Worm (Caenorhabditis elegans) whole organism, L4 larva: ENCODE data around the gene grl-27.
A peak's percentile ranks its signal among the peaks of the same experiment; 100 is the strongest.

Experiments
- D1046.2 ChIP-seq: fragments of 200-800 bp; sonication (Bioruptor generic); IDR thresholded peaks from 2 replicates; pipeline ENCODE4 v1.3.6; 2022; ENCODE audit warnings: missing genetic modification characterization, missing compliant biosample characterization
- F49E8.2 ChIP-seq: sonication (generic microtip); optimal IDR thresholded peaks from 2 replicates; lab custom pipeline; 2016; ENCODE audit warnings: missing compliant biosample characterization, mild to moderate bottlenecking, missing genetic modification characterization, borderline replicate concordance
- T20F7.1 ChIP-seq: fragments of 200-800 bp; sonication (Bioruptor generic); optimal IDR thresholded peaks from 2 replicates; lab custom pipeline; 2018; ENCODE audit warnings: mild to moderate bottlenecking, missing genetic modification characterization, missing compliant biosample characterization
- Y105C5A.15 ChIP-seq: fragments of 200-800 bp; sonication (Bioruptor generic); IDR thresholded peaks from 2 replicates; pipeline ENCODE4 v1.3.6; 2022; ENCODE audit warnings: missing genetic modification characterization, missing compliant biosample characterization
- Y48G9A.11 ChIP-seq: fragments of 200-800 bp; sonication (Bioruptor generic); IDR thresholded peaks from 2 replicates; pipeline ENCODE4 v1.3.6; 2022; ENCODE audit warnings: missing genetic modification reagents, missing genetic modification characterization, missing compliant biosample characterization
- aly-2 ChIP-seq: sonication (generic microtip); optimal IDR thresholded peaks from 2 replicates; lab custom pipeline; 2018; ENCODE audit warnings: missing biosample characterization, missing genetic modification characterization
- arid-1 ChIP-seq: fragments of 200-800 bp; sonication (Bioruptor generic); conservative IDR thresholded peaks from 2 replicates; pipeline ENCODE4 v1.3.6; 2022; ENCODE audit warnings: missing genetic modification reagents, missing genetic modification characterization, missing compliant biosample characterization
- ceh-20 ChIP-seq: fragments of 200-800 bp; sonication (Bioruptor generic); IDR thresholded peaks from 2 replicates; pipeline ENCODE4 v1.3.6; 2022; ENCODE audit warnings: missing genetic modification reagents, missing genetic modification characterization, missing compliant biosample characterization
- ceh-32 ChIP-seq: sonication (generic microtip); optimal IDR thresholded peaks from 2 replicates; lab custom pipeline; 2016; ENCODE audit warnings: mild to moderate bottlenecking, missing genetic modification characterization, missing compliant biosample characterization; ENCODE audit not compliant: poor library complexity
- ceh-44 ChIP-seq: fragments of 200-800 bp; sonication (Bioruptor generic); IDR thresholded peaks from 2 replicates; pipeline ENCODE4 v1.3.6; 2022; ENCODE audit warnings: missing genetic modification reagents, missing genetic modification characterization, missing compliant biosample characterization
- ceh-62 ChIP-seq: sonication (generic microtip); optimal IDR thresholded peaks from 2 replicates; lab custom pipeline; 2017; ENCODE audit warnings: missing biosample characterization, missing genetic modification characterization
- ces-1 ChIP-seq: fragments of 150-350 bp; sonication (generic microtip); optimal IDR thresholded peaks from 4 replicates; lab custom pipeline; 2014; ENCODE audit warnings: missing biosample characterization, missing genetic modification reagents, missing genetic modification characterization
- daf-12 ChIP-seq: fragments of 150-350 bp; optimal IDR thresholded peaks from 2 replicates; lab custom pipeline; 2014; ENCODE audit warnings: missing biosample characterization, missing genetic modification reagents, missing genetic modification characterization
- daf-8 ChIP-seq: fragments of 200-800 bp; sonication (Bioruptor generic); IDR thresholded peaks from 2 replicates; pipeline ENCODE4 v1.3.6; 2022; ENCODE audit warnings: missing genetic modification characterization, missing compliant biosample characterization
- dmd-6 ChIP-seq: fragments of 200-800 bp; sonication (Bioruptor generic); IDR thresholded peaks from 2 replicates; pipeline ENCODE4 v1.3.6; 2022; ENCODE audit warnings: missing genetic modification reagents, missing genetic modification characterization, missing compliant biosample characterization
- dmd-8 ChIP-seq: fragments of 200-800 bp; sonication (Bioruptor generic); IDR thresholded peaks from 2 replicates; pipeline ENCODE4 v1.3.6; 2022; ENCODE audit warnings: missing genetic modification characterization, missing compliant biosample characterization
- dmd-9 ChIP-seq: fragments of 200-800 bp; sonication (Bioruptor generic); IDR thresholded peaks from 2 replicates; pipeline ENCODE4 v1.3.6; 2022; ENCODE audit warnings: missing genetic modification reagents, missing genetic modification characterization, missing compliant biosample characterization
- dve-1 ChIP-seq: sonication (generic microtip); optimal IDR thresholded peaks from 2 replicates; lab custom pipeline; 2017; ENCODE audit warnings: antibody characterized with exemption, mild to moderate bottlenecking, missing genetic modification characterization, missing compliant biosample characterization; ENCODE audit not compliant: insufficient read depth
- egl-27 ChIP-seq: sonication (generic microtip); optimal IDR thresholded peaks from 3 replicates; lab custom pipeline; 2017; ENCODE audit warnings: missing biosample characterization, missing genetic modification reagents, missing genetic modification characterization
- egl-43 ChIP-seq: fragments of 200-800 bp; sonication (Bioruptor generic); IDR thresholded peaks from 2 replicates; pipeline ENCODE4 v1.3.6; 2022; ENCODE audit warnings: missing genetic modification reagents, missing genetic modification characterization, missing compliant biosample characterization
- fkh-10 ChIP-seq: fragments of 150-350 bp; optimal IDR thresholded peaks from 2 replicates; lab custom pipeline; 2014; ENCODE audit warnings: missing biosample characterization, missing genetic modification reagents, missing genetic modification characterization
- hif-1 ChIP-seq, 2 experiments: sonication (generic microtip); optimal IDR thresholded peaks; 2 replicates each; lab custom pipeline; 2016 to 2017; ENCODE audit warnings: missing compliant biosample characterization in 2 of 2, missing genetic modification characterization in 2 of 2, missing genetic modification reagents in 2 of 2, missing genotype in 2 of 2, mild to moderate bottlenecking in 1 of 2
- hmg-1.1 ChIP-seq: fragments of 200-800 bp; sonication (Bioruptor generic); IDR thresholded peaks from 2 replicates; pipeline ENCODE4 v1.3.6; 2022; ENCODE audit warnings: missing genetic modification reagents, missing genetic modification characterization, missing compliant biosample characterization
- jun-1 ChIP-seq: fragments of 150-350 bp; optimal IDR thresholded peaks from 2 replicates; lab custom pipeline; 2014; ENCODE audit warnings: missing biosample characterization, missing genetic modification reagents, missing genetic modification characterization
- lin-15B ChIP-seq: fragments of 150-350 bp; sonication (generic microtip); optimal IDR thresholded peaks from 3 replicates; lab custom pipeline; 2014; ENCODE audit warnings: missing biosample characterization, missing genetic modification characterization
- lin-29 ChIP-seq: fragments of 200-800 bp; sonication (Bioruptor generic); IDR thresholded peaks from 2 replicates; pipeline ENCODE4 v1.3.6; 2022; ENCODE audit warnings: missing genetic modification reagents, missing genetic modification characterization, missing compliant biosample characterization
- lsy-2 ChIP-seq, 2 experiments: fragments of 150-350 bp in 1 of 2; sonication (generic microtip) in 1 of 2; optimal IDR thresholded peaks; 2 replicates each; lab custom pipeline; 2014 to 2017; ENCODE audit warnings: missing biosample characterization in 2 of 2, missing genetic modification characterization in 2 of 2
- madf-5 ChIP-seq, 2 experiments: fragments of 200-800 bp; sonication (Bioruptor generic); IDR thresholded peaks; 2 replicates each; pipeline ENCODE4 v1.3.6; 2022; ENCODE audit warnings: missing compliant biosample characterization in 2 of 2, missing genetic modification characterization in 2 of 2
- mdt-29 ChIP-seq: fragments of 200-800 bp; sonication (Bioruptor generic); IDR thresholded peaks from 2 replicates; pipeline ENCODE4 v1.3.6; 2022; ENCODE audit warnings: missing genetic modification reagents, missing genetic modification characterization, missing compliant biosample characterization
- mep-1 ChIP-seq: fragments of 150-350 bp; sonication (generic microtip); optimal IDR thresholded peaks from 3 replicates; lab custom pipeline; 2014; ENCODE audit warnings: missing biosample characterization, missing genetic modification characterization
- mes-2 ChIP-seq: sonication (generic microtip); optimal IDR thresholded peaks from 2 replicates; lab custom pipeline; 2016; ENCODE audit warnings: missing genotype, mild to moderate bottlenecking, missing genetic modification characterization, missing compliant biosample characterization; ENCODE audit not compliant: poor library complexity, severe bottlenecking
- mxl-3 ChIP-seq: fragments of 200-800 bp; sonication (Bioruptor generic); optimal IDR thresholded peaks from 2 replicates; lab custom pipeline; 2018; ENCODE audit warnings: mild to moderate bottlenecking, missing genetic modification characterization, missing compliant biosample characterization
- nhr-102 ChIP-seq: sonication (generic microtip); optimal IDR thresholded peaks from 2 replicates; lab custom pipeline; 2016; ENCODE audit warnings: mild to moderate bottlenecking, missing genetic modification characterization, moderate library complexity, missing compliant biosample characterization
- nhr-11 ChIP-seq: fragments of 150-350 bp; optimal IDR thresholded peaks from 2 replicates; lab custom pipeline; 2014; ENCODE audit warnings: missing biosample characterization, missing genetic modification characterization
- nhr-111 ChIP-seq: fragments of 200-800 bp; sonication (Bioruptor generic); optimal IDR thresholded peaks from 2 replicates; lab custom pipeline; 2018; ENCODE audit warnings: mild to moderate bottlenecking, missing genetic modification characterization, missing compliant biosample characterization
- nhr-41 ChIP-seq: fragments of 200-800 bp; sonication (Bioruptor generic); IDR thresholded peaks from 2 replicates; pipeline ENCODE4 v1.3.6; 2022; ENCODE audit warnings: missing genetic modification reagents, missing genetic modification characterization, missing compliant biosample characterization
- nhr-42 ChIP-seq: fragments of 200-800 bp; sonication (Bioruptor generic); IDR thresholded peaks from 2 replicates; pipeline ENCODE4 v1.3.6; 2022; ENCODE audit warnings: missing genetic modification characterization, missing compliant biosample characterization
- nhr-48 ChIP-seq: sonication (generic microtip); optimal IDR thresholded peaks from 2 replicates; lab custom pipeline; 2016; ENCODE audit warnings: mild to moderate bottlenecking, missing genetic modification characterization, missing compliant biosample characterization
- nhr-6 ChIP-seq: fragments of 150-350 bp; optimal IDR thresholded peaks from 2 replicates; lab custom pipeline; 2014; ENCODE audit warnings: missing biosample characterization, missing genetic modification characterization
- nhr-76 ChIP-seq: fragments of 150-350 bp; optimal IDR thresholded peaks from 2 replicates; lab custom pipeline; 2014; ENCODE audit warnings: missing biosample characterization, missing genetic modification characterization
- php-3 ChIP-seq: fragments of 200-800 bp; sonication (Bioruptor generic); IDR thresholded peaks from 2 replicates; pipeline ENCODE4 v1.3.6; 2022; ENCODE audit warnings: missing genetic modification reagents, missing genetic modification characterization, missing compliant biosample characterization
- pqm-1 ChIP-seq: sonication (generic microtip); optimal IDR thresholded peaks from 2 replicates; lab custom pipeline; 2017; ENCODE audit warnings: missing biosample characterization, missing genetic modification characterization
- rbr-2 ChIP-seq: sonication (generic microtip); optimal IDR thresholded peaks from 2 replicates; lab custom pipeline; 2016; ENCODE audit warnings: missing genotype, missing genetic modification characterization, missing compliant biosample characterization
- saeg-2 ChIP-seq: fragments of 200-800 bp; sonication (Bioruptor generic); IDR thresholded peaks from 2 replicates; pipeline ENCODE4 v1.3.6; 2022; ENCODE audit warnings: missing genetic modification reagents, missing genetic modification characterization, missing compliant biosample characterization
- set-16 ChIP-seq: fragments of 200-800 bp; sonication (Bioruptor generic); IDR thresholded peaks from 2 replicates; pipeline ENCODE4 v1.3.6; 2022; ENCODE audit warnings: missing genetic modification reagents, missing genetic modification characterization, missing compliant biosample characterization
- snpc-1.2 ChIP-seq: fragments of 200-800 bp; sonication (Bioruptor generic); IDR thresholded peaks from 2 replicates; pipeline ENCODE4 v1.3.6; 2022; ENCODE audit warnings: missing genetic modification reagents, missing genetic modification characterization, missing compliant biosample characterization
- tag-97 ChIP-seq: fragments of 200-800 bp; sonication (Bioruptor generic); IDR thresholded peaks from 2 replicates; pipeline ENCODE4 v1.3.6; 2022; ENCODE audit warnings: missing genetic modification characterization, missing compliant biosample characterization
- tra-1 ChIP-seq: fragments of 200-800 bp; sonication (Bioruptor generic); IDR thresholded peaks from 2 replicates; pipeline ENCODE4 v1.3.6; 2022; ENCODE audit warnings: missing genetic modification reagents, missing genetic modification characterization, missing compliant biosample characterization
- vab-7 ChIP-seq: fragments of 200-800 bp; sonication (Bioruptor generic); IDR thresholded peaks from 2 replicates; pipeline ENCODE4 v1.3.6; 2022; ENCODE audit warnings: missing genetic modification reagents, missing genetic modification characterization, missing compliant biosample characterization
- zfp-2 ChIP-seq: sonication (generic microtip); optimal IDR thresholded peaks from 2 replicates; lab custom pipeline; 2016; ENCODE audit warnings: mild to moderate bottlenecking, missing genetic modification characterization, missing compliant biosample characterization
- ztf-11 ChIP-seq: fragments of 150-350 bp; optimal IDR thresholded peaks from 2 replicates; lab custom pipeline; 2014; ENCODE audit warnings: missing biosample characterization, missing genetic modification characterization

grl-27 gene

DNA sequence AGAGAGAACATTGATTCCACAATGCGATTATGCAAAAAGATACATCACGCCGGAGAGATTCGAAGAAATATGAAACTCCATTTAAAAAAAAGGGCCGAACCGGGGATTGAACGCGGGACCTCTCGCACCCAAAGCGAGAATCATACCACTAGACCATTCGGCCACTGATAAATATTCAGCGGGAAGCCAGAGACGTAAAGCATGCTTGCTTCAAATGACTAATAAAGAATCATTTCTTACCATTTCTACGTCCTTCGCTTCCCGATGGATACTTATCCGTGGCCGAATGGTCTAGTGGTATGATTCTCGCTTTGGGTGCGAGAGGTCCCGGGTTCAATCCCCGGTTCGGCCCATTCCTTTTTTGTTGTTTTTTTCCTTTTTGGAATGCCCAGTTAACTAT, 12.6 kb upstream of the grl-27 start (continued):
- TF ChIP-seq nhr-11 (tag; lab: Kevin White, UChicago), result no peak
- 0 out of 2 replicates have a peak, but pooled peaks have one; percentile 42 for TF ChIP-seq D1046.2
- TF ChIP-seq madf-5 (GFP tag; IDR thresholded peaks at IDR 0.05; lab: Robert Waterston, UW), result peak in 1 of 2 experiments; percentile 63; a peak in 1 of 4 replicates
- no peak for TF ChIP-seq fkh-10 (GFP tag; lab: Kevin White, UChicago)
- TF ChIP-seq mep-1, result no peak
- TF ChIP-seq F49E8.2 (tag; lab: Kevin White, UChicago), result no peak
- TF ChIP-seq tra-1 (GFP tag; lab: Robert Waterston, UW), result peak; percentile 55; the same call in 1 of the 2 replicates
- TF ChIP-seq jun-1, result no peak
- peak in 1 of 2 experiments; percentile 22 for TF ChIP-seq lsy-2 (tag; optimal IDR thresholded peaks at IDR 0.05; lab: Kevin White, UChicago)
- TF ChIP-seq Y48G9A.11 (GFP tag; lab: Robert Waterston, UW), result peak; percentile 70
- TF ChIP-seq Y105C5A.15 (GFP tag; lab: Robert Waterston, UW), result 0 out of 2 replicates have a peak, but pooled peaks have one; percentile 18
- TF ChIP-seq ceh-44 (GFP tag; lab: Robert Waterston, UW), result 0 out of 2 replicates have a peak, but pooled peaks have one; percentile 7
- TF ChIP-seq mdt-29 (GFP tag; lab: Robert Waterston, UW), result no peak
- TF ChIP-seq nhr-76 (tag; lab: Kevin White, UChicago), result no peak
- TF ChIP-seq zfp-2 (tag; lab: Kevin White, UChicago), result no peak
- TF ChIP-seq hif-1 (tag; optimal IDR thresholded peaks at IDR 0.05; lab: Kevin White, UChicago), result no peak
- TF ChIP-seq daf-8 (GFP tag; lab: Robert Waterston, UW), result no peak
- TF ChIP-seq nhr-102 (tag; lab: Kevin White, UChicago), result no peak
- TF ChIP-seq dmd-9, result no peak
- TF ChIP-seq nhr-48 (tag; lab: Kevin White, UChicago), result no peak
- TF ChIP-seq ceh-32 (tag; lab: Kevin White, UChicago), result no peak
- TF ChIP-seq nhr-41, result no peak
- TF ChIP-seq lin-29, result no peak
- no peak for TF ChIP-seq T20F7.1
- 0 out of 2 replicates have a peak, but pooled peaks have one; percentile 24 for TF ChIP-seq nhr-42 (GFP tag; lab: Robert Waterston, UW)
- TF ChIP-seq mes-2 (tag; lab: Kevin White, UChicago), result peak; percentile 35
- TF ChIP-seq ces-1, result no peak
- peak; percentile 47; the same call in 1 of the 2 replicates for TF ChIP-seq snpc-1.2 (GFP tag; lab: Robert Waterston, UW)
- TF ChIP-seq lin-15B (tag; lab: Kevin White, UChicago), result no peak
- TF ChIP-seq set-16 (GFP tag; lab: Robert Waterston, UW), result no peak
- no peak for TF ChIP-seq mxl-3
- TF ChIP-seq tag-97 (GFP tag; lab: Robert Waterston, UW), result no peak
- TF ChIP-seq dmd-8, result peak; percentile 84
- TF ChIP-seq saeg-2 (GFP tag; lab: Robert Waterston, UW), result no peak
- no peak for TF ChIP-seq ceh-62 (tag; lab: Kevin White, UChicago)
- TF ChIP-seq vab-7 (GFP tag; lab: Robert Waterston, UW), result peak; percentile 58; the same call in 1 of the 2 replicates
- TF ChIP-seq dmd-6 (GFP tag; lab: Robert Waterston, UW), result peak; percentile 24
- no peak for TF ChIP-seq pqm-1 (tag; lab: Kevin White, UChicago)
- peak; percentile 54; the same call in 1 of the 2 replicates for TF ChIP-seq ceh-20 (GFP tag; lab: Robert Waterston, UW)
- TF ChIP-seq aly-2 (tag; lab: Kevin White, UChicago), result no peak
- peak; percentile 44; the same call in 1 of the 2 replicates for TF ChIP-seq hmg-1.1 (GFP tag; lab: Robert Waterston, UW)
- no peak for TF ChIP-seq nhr-111
- TF ChIP-seq egl-27 (tag; lab: Kevin White, UChicago), result no peak
- TF ChIP-seq nhr-6 (tag; lab: Kevin White, UChicago), result no peak
- no peak for TF ChIP-seq ztf-11 (tag; lab: Kevin White, UChicago)
- no peak for TF ChIP-seq dve-1 (tag; lab: Kevin White, UChicago)
- TF ChIP-seq php-3 (GFP tag; lab: Robert Waterston, UW), result 0 out of 2 replicates have a peak, but pooled peaks have one; percentile 17
- TF ChIP-seq egl-43 (GFP tag; lab: Robert Waterston, UW), result peak; percentile 81
- no peak for TF ChIP-seq rbr-2 (tag; lab: Kevin White, UChicago)
- TF ChIP-seq arid-1 (GFP tag; lab: Robert Waterston, UW), result 0 out of 2 replicates have a peak, but pooled peaks have one; percentile 36
- no peak for TF ChIP-seq daf-12 (tag; lab: Kevin White, UChicago)
